Fruit fly (Drosophila melanogaster) whole organism, embryonic: ENCODE measurements around the gene dib.

Experiments
- Antp ChIP-seq: fragments of 200-800 bp; sonication (Bioruptor generic); optimal IDR thresholded peaks from 3 replicates; lab custom pipeline; 2016; ENCODE audit warnings: missing biosample characterization, missing genetic modification characterization
- BEAF-32 ChIP-seq: fragments of 200-800 bp; sonication (Bioruptor generic); optimal IDR thresholded peaks from 3 replicates; lab custom pipeline; 2017; ENCODE audit warnings: missing biosample characterization, missing genetic modification characterization, mild to moderate bottlenecking, moderate library complexity, missing genetic modification reagents
- CG10267 ChIP-seq: fragments of 200-800 bp; sonication (Bioruptor generic); optimal IDR thresholded peaks from 2 replicates; lab custom pipeline; 2018; ENCODE audit warnings: missing biosample characterization, mild to moderate bottlenecking, missing genetic modification characterization, moderate library complexity
- CG10654 ChIP-seq: fragments of 200-800 bp; sonication (Bioruptor generic); optimal IDR thresholded peaks from 2 replicates; lab custom pipeline; 2016; ENCODE audit warnings: missing biosample characterization, missing genetic modification characterization
- CG10959 ChIP-seq: fragments of 200-800 bp; sonication (Bioruptor generic); IDR thresholded peaks from 2 replicates; pipeline ENCODE4 v1.3.6; 2022; ENCODE audit warnings: missing biosample characterization, missing genetic modification characterization
- CG11093 ChIP-seq: fragments of 200-800 bp; sonication (Bioruptor generic); IDR thresholded peaks from 3 replicates; pipeline ENCODE4 v1.3.6; 2022; ENCODE audit warnings: missing biosample characterization, missing genetic modification characterization
- CG11398 ChIP-seq: fragments of 200-800 bp; sonication (Bioruptor generic); optimal IDR thresholded peaks from 2 replicates; lab custom pipeline; 2016; ENCODE audit warnings: missing biosample characterization, missing genetic modification characterization
- CG11504 ChIP-seq: fragments of 200-800 bp; sonication (Bioruptor generic); optimal IDR thresholded peaks from 3 replicates; lab custom pipeline; 2019; ENCODE audit warnings: missing biosample characterization, mild to moderate bottlenecking, missing genetic modification characterization, moderate library complexity
- CG11560 ChIP-seq: fragments of 200-800 bp; sonication (Bioruptor generic); IDR thresholded peaks from 3 replicates; pipeline ENCODE4 v1.3.6; 2022; ENCODE audit warnings: missing biosample characterization, missing genetic modification characterization
- CG15514 ChIP-seq: fragments of 200-800 bp; sonication (Bioruptor generic); optimal IDR thresholded peaks from 3 replicates; lab custom pipeline; 2017; ENCODE audit warnings: missing biosample characterization, missing genetic modification characterization, mild to moderate bottlenecking, moderate library complexity, missing genetic modification reagents
- CG1603 ChIP-seq: fragments of 200-800 bp; sonication (Bioruptor generic); optimal IDR thresholded peaks from 2 replicates; lab custom pipeline; 2019; ENCODE audit warnings: missing biosample characterization, mild to moderate bottlenecking, missing genetic modification characterization, moderate library complexity
- CG18262 ChIP-seq: fragments of 200-800 bp; optimal IDR thresholded peaks from 3 replicates; lab custom pipeline; 2019; ENCODE audit warnings: missing biosample characterization, mild to moderate bottlenecking, missing genetic modification characterization, moderate library complexity
- CG2678 ChIP-seq: fragments of 200-800 bp; sonication (Bioruptor generic); optimal IDR thresholded peaks from 3 replicates; lab custom pipeline; 2019; ENCODE audit warnings: missing biosample characterization, mild to moderate bottlenecking, missing genetic modification characterization, moderate library complexity
- CG2712 ChIP-seq: fragments of 200-800 bp; optimal IDR thresholded peaks from 3 replicates; lab custom pipeline; 2019; ENCODE audit warnings: missing biosample characterization, mild to moderate bottlenecking, missing genetic modification characterization, moderate library complexity
- CG31365 ChIP-seq: fragments of 200-800 bp; sonication (Bioruptor generic); optimal IDR thresholded peaks from 2 replicates; lab custom pipeline; 2018; ENCODE audit warnings: missing biosample characterization, mild to moderate bottlenecking, missing genetic modification characterization
- CG6813 ChIP-seq: fragments of 200-800 bp; sonication (Bioruptor generic); optimal IDR thresholded peaks from 2 replicates; lab custom pipeline; 2017; ENCODE audit warnings: missing biosample characterization, missing genetic modification characterization, mild to moderate bottlenecking, moderate library complexity, missing genetic modification reagents
- CG7745 ChIP-seq: fragments of 200-800 bp; sonication (Bioruptor generic); optimal IDR thresholded peaks from 2 replicates; lab custom pipeline; 2018; ENCODE audit warnings: missing biosample characterization, mild to moderate bottlenecking, missing genetic modification characterization, moderate library complexity
- CG7839 ChIP-seq: fragments of 200-800 bp; sonication (Bioruptor generic); optimal IDR thresholded peaks from 3 replicates; lab custom pipeline; 2018; ENCODE audit warnings: missing biosample characterization, mild to moderate bottlenecking, missing genetic modification characterization, moderate library complexity
- CG8388 ChIP-seq: fragments of 200-800 bp; sonication (Bioruptor generic); optimal IDR thresholded peaks from 2 replicates; lab custom pipeline; 2019; ENCODE audit warnings: missing biosample characterization, mild to moderate bottlenecking, missing genetic modification characterization, moderate library complexity
- CG8765 ChIP-seq: fragments of 200-800 bp; sonication (Bioruptor generic); IDR thresholded peaks from 2 replicates; pipeline ENCODE4 v1.3.6; 2022; ENCODE audit warnings: missing biosample characterization, missing genetic modification characterization
- CG8924 ChIP-seq: fragments of 200-800 bp; optimal IDR thresholded peaks from 3 replicates; lab custom pipeline; 2019; ENCODE audit warnings: missing biosample characterization, mild to moderate bottlenecking, missing genetic modification characterization, moderate library complexity
- CoRest ChIP-seq: fragments of 200-800 bp; sonication (Bioruptor generic); optimal IDR thresholded peaks from 3 replicates; lab custom pipeline; 2018; ENCODE audit warnings: missing biosample characterization, mild to moderate bottlenecking, missing genetic modification characterization, moderate library complexity
- Dek ChIP-seq: fragments of 200-800 bp; sonication (Bioruptor generic); optimal IDR thresholded peaks from 3 replicates; lab custom pipeline; 2019; ENCODE audit warnings: missing biosample characterization, mild to moderate bottlenecking, missing genetic modification characterization, moderate library complexity
- Dp ChIP-seq: fragments of 200-800 bp; sonication (Bioruptor generic); optimal IDR thresholded peaks from 2 replicates; lab custom pipeline; 2018; ENCODE audit warnings: missing biosample characterization, mild to moderate bottlenecking, missing genetic modification characterization, moderate library complexity
- E2f2 ChIP-seq: fragments of 200-800 bp; sonication (Bioruptor generic); IDR thresholded peaks from 2 replicates; pipeline ENCODE4 v1.3.6; 2022; ENCODE audit warnings: missing biosample characterization, missing genetic modification characterization
- ERR ChIP-seq: fragments of 200-800 bp; sonication (Bioruptor generic); optimal IDR thresholded peaks from 2 replicates; lab custom pipeline; 2016; ENCODE audit warnings: missing biosample characterization, missing genetic modification characterization
- Elba2 ChIP-seq: fragments of 200-800 bp; sonication (Bioruptor generic); optimal IDR thresholded peaks from 3 replicates; lab custom pipeline; 2016; ENCODE audit warnings: missing biosample characterization, missing genetic modification characterization
- HHEX ChIP-seq: fragments of 200-800 bp; sonication (Bioruptor generic); optimal IDR thresholded peaks from 3 replicates; lab custom pipeline; 2017; ENCODE audit warnings: missing biosample characterization, mild to moderate bottlenecking, missing genetic modification characterization, missing genetic modification reagents
- Lpt ChIP-seq: fragments of >200 bp; optimal IDR thresholded peaks from 2 replicates; lab custom pipeline; 2018; ENCODE audit warnings: missing biosample characterization, missing genetic modification characterization
- NC2α ChIP-seq: fragments of 200-800 bp; sonication (Bioruptor generic); optimal IDR thresholded peaks from 2 replicates; lab custom pipeline; 2016; ENCODE audit warnings: missing biosample characterization, missing genetic modification characterization
- NC2β ChIP-seq: fragments of 200-800 bp; sonication (Bioruptor generic); optimal IDR thresholded peaks from 2 replicates; lab custom pipeline; 2016; ENCODE audit warnings: missing biosample characterization, missing genetic modification characterization
- Neu2 ChIP-seq: fragments of 200-800 bp; sonication (Bioruptor generic); optimal IDR thresholded peaks from 3 replicates; lab custom pipeline; 2016; ENCODE audit warnings: missing biosample characterization, missing genetic modification characterization, borderline replicate concordance
- Nf-YA ChIP-seq: fragments of 200-800 bp; sonication (Bioruptor generic); IDR thresholded peaks from 2 replicates; pipeline ENCODE4 v1.3.6; 2022; ENCODE audit warnings: missing biosample characterization, missing genetic modification characterization
- PHDP ChIP-seq: fragments of 200-800 bp; sonication (Bioruptor generic); optimal IDR thresholded peaks from 3 replicates; lab custom pipeline; 2018; ENCODE audit warnings: missing biosample characterization, mild to moderate bottlenecking, missing genetic modification characterization, moderate library complexity
- Tbp ChIP-seq: fragments of >200 bp; optimal IDR thresholded peaks from 2 replicates; lab custom pipeline; 2018; ENCODE audit warnings: missing biosample characterization, missing genetic modification characterization
- abd-A ChIP-seq: fragments of 200-800 bp; sonication (Bioruptor generic); optimal IDR thresholded peaks from 3 replicates; lab custom pipeline; 2019; ENCODE audit warnings: missing biosample characterization, mild to moderate bottlenecking, missing genetic modification characterization, moderate library complexity
- chif ChIP-seq, 2 experiments: fragments of 200-800 bp; sonication (Bioruptor generic); optimal IDR thresholded peaks; 3 replicates each; lab custom pipeline; 2016; ENCODE audit warnings: missing biosample characterization in 2 of 2, missing genetic modification characterization in 2 of 2
- dmrt99B ChIP-seq: fragments of 200-800 bp; sonication (Bioruptor generic); optimal IDR thresholded peaks from 2 replicates; lab custom pipeline; 2018; ENCODE audit warnings: missing biosample characterization, mild to moderate bottlenecking, missing genetic modification characterization, moderate library complexity
- ems ChIP-seq: fragments of 200-800 bp; sonication (Bioruptor generic); optimal IDR thresholded peaks from 3 replicates; lab custom pipeline; 2016; ENCODE audit warnings: missing biosample characterization, missing genetic modification characterization
- fd96Cb ChIP-seq: fragments of 200-800 bp; sonication (Bioruptor generic); optimal IDR thresholded peaks from 2 replicates; lab custom pipeline; 2018; ENCODE audit warnings: missing biosample characterization, mild to moderate bottlenecking, missing genetic modification characterization, moderate library complexity
- ftz-f1 ChIP-seq: fragments of 200-800 bp; sonication (Bioruptor generic); optimal IDR thresholded peaks from 2 replicates; lab custom pipeline; 2016; ENCODE audit warnings: missing biosample characterization, missing genetic modification characterization
- lola ChIP-seq, 3 experiments: fragments of >200 bp in 2 of 3; fragments of 200-800 bp in 1 of 3; sonication (Bioruptor generic) in 1 of 3; optimal IDR thresholded peaks; 2 replicates each; lab custom pipeline; 2017 to 2019; ENCODE audit warnings: missing biosample characterization in 3 of 3, missing genetic modification characterization in 3 of 3, mild to moderate bottlenecking in 1 of 3, moderate library complexity in 1 of 3
- luna ChIP-seq: fragments of 200-800 bp; sonication (Bioruptor generic); optimal IDR thresholded peaks from 2 replicates; lab custom pipeline; 2016; ENCODE audit warnings: missing biosample characterization, missing genetic modification characterization
- nerfin-1 ChIP-seq: fragments of 200-800 bp; sonication (Bioruptor generic); optimal IDR thresholded peaks from 3 replicates; lab custom pipeline; 2019; ENCODE audit warnings: missing biosample characterization, mild to moderate bottlenecking, missing genetic modification characterization, moderate library complexity
- nmo ChIP-seq: fragments of 200-800 bp; sonication (Bioruptor generic); optimal IDR thresholded peaks from 2 replicates; lab custom pipeline; 2018; ENCODE audit warnings: missing biosample characterization, mild to moderate bottlenecking, missing genetic modification characterization, moderate library complexity
- phol ChIP-seq: fragments of 200-800 bp; sonication (Bioruptor generic); optimal IDR thresholded peaks from 3 replicates; lab custom pipeline; 2018; ENCODE audit warnings: missing biosample characterization, mild to moderate bottlenecking, missing genetic modification characterization, moderate library complexity
- pros ChIP-seq: fragments of 200-800 bp; sonication (Bioruptor generic); optimal IDR thresholded peaks from 3 replicates; lab custom pipeline; 2019; ENCODE audit warnings: missing biosample characterization, mild to moderate bottlenecking, missing genetic modification characterization, moderate library complexity
- schlank ChIP-seq: fragments of 200-800 bp; sonication (Bioruptor generic); optimal IDR thresholded peaks from 2 replicates; lab custom pipeline; 2018; ENCODE audit warnings: missing biosample characterization, mild to moderate bottlenecking, missing genetic modification characterization
- sens ChIP-seq: fragments of 200-800 bp; sonication (Bioruptor generic); peaks from one replicate; lab custom pipeline; 2016; ENCODE audit warnings: missing biosample characterization, missing genetic modification characterization
- twi ChIP-seq: fragments of 200-800 bp; optimal IDR thresholded peaks from 2 replicates; lab custom pipeline; 2019; ENCODE audit warnings: missing biosample characterization, mild to moderate bottlenecking, missing genetic modification characterization, moderate library complexity
- usp ChIP-seq: fragments of >200 bp; optimal IDR thresholded peaks from 2 replicates; lab custom pipeline; 2017; ENCODE audit warnings: missing biosample characterization, missing genetic modification characterization

The dib gene

DNA sequence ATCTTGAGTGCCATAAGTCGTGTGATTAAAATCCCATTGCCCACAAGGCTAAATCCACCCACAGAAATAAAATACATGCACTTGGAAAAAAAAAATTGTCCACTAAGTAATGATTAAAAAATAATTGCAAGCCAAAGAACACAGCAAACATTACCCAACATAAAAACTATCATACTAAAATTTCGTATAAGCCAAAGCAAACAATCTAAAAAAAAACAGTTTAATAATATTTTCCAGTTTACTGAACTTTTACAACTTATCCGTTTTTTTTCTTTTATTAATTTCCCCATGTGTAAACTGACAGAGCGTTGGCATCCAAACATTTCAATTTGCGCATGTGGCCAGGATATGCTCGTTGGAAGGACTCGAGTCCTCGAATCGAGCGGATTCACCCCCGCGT lies 18.2 kb downstream of the dib start (continued):
- no peak for TF ChIP-seq Antp (GFP tag; lab: Kevin White, UChicago)
- TF ChIP-seq CoRest (tag; lab: Kevin White, UChicago), result no peak
- peak; percentile 70 for TF ChIP-seq nerfin-1
- no peak for TF ChIP-seq chif (GFP tag; optimal IDR thresholded peaks at IDR 0.05; lab: Kevin White, UChicago)
- TF ChIP-seq sens (GFP tag; lab: Kevin White, UChicago), result peak; percentile 83
- no peak for TF ChIP-seq ftz-f1 (GFP tag; lab: Kevin White, UChicago)
- peak; percentile 28 for TF ChIP-seq CG18262 (tag; lab: Kevin White, UChicago)
- no peak for TF ChIP-seq CG6813 (GFP tag; lab: Kevin White, UChicago)
- peak in 1 of 3 experiments; percentile 1 for TF ChIP-seq lola (GFP tag; optimal IDR thresholded peaks at IDR 0.05; lab: Kevin White, UChicago)
- TF ChIP-seq CG8765, result no peak
- no peak for TF ChIP-seq NC2β (GFP tag; lab: Kevin White, UChicago)
- TF ChIP-seq luna (GFP tag; lab: Kevin White, UChicago), result no peak
- no peak for TF ChIP-seq Dek
- TF ChIP-seq ERR (GFP tag; lab: Kevin White, UChicago), result no peak
- no peak for TF ChIP-seq CG1603 (tag; lab: Kevin White, UChicago)
- no peak for TF ChIP-seq E2f2 (GFP tag; lab: Robert Waterston, UW)
- no peak for TF ChIP-seq pros
- peak; percentile 52 for TF ChIP-seq CG11504 (tag; lab: Kevin White, UChicago)
- no peak for TF ChIP-seq CG10959 (GFP tag; lab: Robert Waterston, UW)
- peak; percentile 33 for TF ChIP-seq CG2712
- no peak for TF ChIP-seq CG11398
- no peak for TF ChIP-seq abd-A (tag; lab: Kevin White, UChicago)
- TF ChIP-seq phol, result peak; percentile 30
- TF ChIP-seq fd96Cb (tag; lab: Kevin White, UChicago), result peak; percentile 30
- TF ChIP-seq CG8924 (tag; lab: Kevin White, UChicago), result no peak
- TF ChIP-seq CG10654 (GFP tag; lab: Kevin White, UChicago), result no peak
- peak; percentile 35 for TF ChIP-seq nmo (GFP tag; lab: Kevin White, UChicago)
- no peak for TF ChIP-seq Lpt
- peak; percentile 16 for TF ChIP-seq CG8388 (GFP tag; lab: Kevin White, UChicago)
- no peak for TF ChIP-seq CG31365 (tag; lab: Kevin White, UChicago)
- TF ChIP-seq Tbp, result no peak
- no peak for TF ChIP-seq twi (tag; lab: Kevin White, UChicago)
- TF ChIP-seq CG15514, result no peak
- peak; percentile 36 for TF ChIP-seq CG2678 (tag; lab: Kevin White, UChicago)
- no peak for TF ChIP-seq Elba2 (GFP tag; lab: Kevin White, UChicago)
- no peak for TF ChIP-seq HHEX (GFP tag; lab: Kevin White, UChicago)
- no peak for TF ChIP-seq Dp (GFP tag; lab: Kevin White, UChicago)
- no peak for TF ChIP-seq CG7745 (tag; lab: Kevin White, UChicago)
- TF ChIP-seq CG10267 (tag; lab: Kevin White, UChicago), result peak; percentile 7
- peak; percentile 38 for TF ChIP-seq dmrt99B
- TF ChIP-seq BEAF-32 (GFP tag; lab: Kevin White, UChicago), result no peak
- TF ChIP-seq CG11560, result no peak
- TF ChIP-seq NC2α (GFP tag; lab: Kevin White, UChicago), result no peak
- TF ChIP-seq CG7839, result peak; percentile 27
- no peak for TF ChIP-seq schlank (tag; lab: Kevin White, UChicago)
- no peak for TF ChIP-seq usp (GFP tag; lab: Kevin White, UChicago)
- no peak for TF ChIP-seq CG11093 (GFP tag; lab: Robert Waterston, UW)
- no peak for TF ChIP-seq ems (GFP tag; lab: Kevin White, UChicago)
- TF ChIP-seq Neu2 (GFP tag; lab: Kevin White, UChicago), result no peak
- TF ChIP-seq PHDP (tag; lab: Kevin White, UChicago), result peak; percentile 0
- no peak for TF ChIP-seq Nf-YA (GFP tag; lab: Robert Waterston, UW)
